Worm (Caenorhabditis elegans) whole organism, L4/young adult: Measurements from ENCODE around the gene mec-10.

ENCODE experiments used
- W03F9.2 ChIP-seq: fragments of 150-350 bp; optimal IDR thresholded peaks from 2 replicates; lab custom pipeline; 2014; ENCODE audit warnings: missing biosample characterization, missing genetic modification characterization
- dao-5 ChIP-seq: sonication (generic microtip); optimal IDR thresholded peaks from 2 replicates; lab custom pipeline; 2016; ENCODE audit warnings: missing genotype, missing genetic modification characterization, moderate library complexity, missing compliant biosample characterization
- him-1 ChIP-seq: sonication (generic microtip); optimal IDR thresholded peaks from 2 replicates; lab custom pipeline; 2016; ENCODE audit warnings: missing genotype, missing genetic modification reagents, missing genetic modification characterization, missing compliant biosample characterization

mec-10 gene

DNA sequence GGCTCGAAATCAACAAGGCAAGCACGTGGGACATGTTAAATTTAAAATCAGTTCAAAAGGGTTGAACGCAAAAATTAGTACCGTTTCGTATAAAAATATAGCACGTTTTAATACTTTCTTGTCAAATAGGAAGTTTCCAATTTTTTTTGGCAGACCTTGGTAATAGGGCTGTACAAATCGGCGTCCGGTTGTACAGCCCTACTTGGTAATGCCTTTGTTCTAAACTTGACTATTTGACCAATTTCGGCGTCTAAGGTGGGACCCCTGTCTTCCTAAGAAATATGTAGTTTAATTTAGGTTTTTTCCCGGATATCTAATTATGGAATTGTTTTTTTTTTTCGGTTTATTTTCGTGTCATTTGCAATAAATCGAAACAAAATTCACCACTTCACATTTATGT lies 40.6 kb downstream of the mec-10 start:
- no peak for TF ChIP-seq W03F9.2 (tag; lab: Kevin White, UChicago)
- TF ChIP-seq him-1 (tag; lab: Kevin White, UChicago), result no peak
- TF ChIP-seq dao-5 (tag; lab: Kevin White, UChicago), result no peak

DNA sequence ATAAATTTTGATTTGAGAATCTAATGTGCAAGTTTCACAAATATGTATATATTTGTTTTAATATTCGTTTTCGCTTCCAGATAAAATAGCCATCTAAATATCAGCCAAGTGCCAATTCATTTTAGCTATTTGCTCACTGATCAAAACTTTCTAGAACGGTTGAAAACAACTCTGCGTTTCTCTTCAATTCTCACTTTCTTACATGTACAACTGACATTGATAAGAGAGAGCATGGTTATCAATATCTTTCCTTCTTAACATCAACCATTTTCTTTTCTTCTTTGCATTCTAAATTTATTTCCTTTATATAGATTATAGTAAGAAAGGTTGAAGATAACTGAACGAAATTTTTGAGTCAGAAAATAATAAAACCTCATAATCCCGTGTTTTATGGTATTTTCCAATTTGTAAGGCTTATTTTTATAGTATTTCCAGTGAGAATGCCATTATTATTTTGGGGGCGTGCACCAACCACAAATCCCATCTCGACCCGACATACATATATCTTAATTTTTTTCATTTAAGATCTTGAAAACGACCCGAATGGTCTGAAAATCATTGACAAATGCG lies 41.7 kb downstream of the mec-10 start, which contains the start of gene F08F1.3:
Gene F08F1.3, plus strand, starts transcription at position 520 of the 570 bp plus-strand sequence.
- TF ChIP-seq him-1 (tag; lab: Kevin White, UChicago) (no peak), W03F9.2 (tag; lab: Kevin White, UChicago) (no peak), dao-5 (tag; lab: Kevin White, UChicago) (no peak)

DNA sequence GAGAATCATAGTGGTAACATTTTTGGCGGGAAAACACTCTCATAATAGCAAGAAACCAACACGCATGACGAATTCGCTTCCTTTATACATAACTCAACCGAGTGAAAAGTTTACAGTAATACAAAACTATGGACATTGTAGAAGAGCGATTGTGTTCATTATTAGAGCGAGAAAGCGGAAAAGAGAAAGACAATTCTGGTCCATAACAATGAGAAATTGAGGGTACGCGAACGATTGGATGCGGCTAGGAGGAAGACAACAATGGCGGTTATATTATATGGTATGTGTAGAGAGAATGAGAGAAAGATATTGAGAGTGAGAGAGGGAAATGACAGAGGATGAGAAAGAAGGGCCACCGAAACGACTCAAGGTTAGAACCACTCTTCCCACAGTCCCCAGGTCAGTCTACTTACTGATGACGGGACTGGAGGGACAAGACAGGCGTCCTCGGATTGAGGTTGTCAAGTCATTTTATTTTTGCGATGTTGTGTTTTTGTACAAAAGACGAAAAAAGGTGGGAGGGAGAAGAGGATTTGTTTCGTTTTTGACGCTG lies 43.9 kb downstream of the mec-10 start:
- TF ChIP-seq him-1 (tag; lab: Kevin White, UChicago) (no peak), dao-5 (tag; lab: Kevin White, UChicago) (no peak), W03F9.2 (tag; lab: Kevin White, UChicago) (no peak)

- TF ChIP-seq dao-5 (tag; lab: Kevin White, UChicago) (no peak), him-1 (tag; lab: Kevin White, UChicago) (no peak), W03F9.2 (tag; lab: Kevin White, UChicago) (no peak)
These were observed 45.8 kb downstream of the mec-10 start for ce11 chrX:8424286-8424685.

- no peak for TF ChIP-seq him-1 (tag; lab: Kevin White, UChicago)
- no peak for TF ChIP-seq dao-5 (tag; lab: Kevin White, UChicago)
- no peak for TF ChIP-seq W03F9.2 (tag; lab: Kevin White, UChicago)
These were observed 46.5 kb downstream of the mec-10 start, which contains the start of gene tth-1 for ce11 chrX:8423633-8424032. Gene tth-1 (minus strand): TSS chrX:8423733.

ce11 chrX:8423199-8423598 lies 46.9 kb downstream of the mec-10 start:
- TF ChIP-seq dao-5 (tag; lab: Kevin White, UChicago) (no peak), W03F9.2 (tag; lab: Kevin White, UChicago) (no peak), him-1 (tag; lab: Kevin White, UChicago) (no peak)

DNA sequence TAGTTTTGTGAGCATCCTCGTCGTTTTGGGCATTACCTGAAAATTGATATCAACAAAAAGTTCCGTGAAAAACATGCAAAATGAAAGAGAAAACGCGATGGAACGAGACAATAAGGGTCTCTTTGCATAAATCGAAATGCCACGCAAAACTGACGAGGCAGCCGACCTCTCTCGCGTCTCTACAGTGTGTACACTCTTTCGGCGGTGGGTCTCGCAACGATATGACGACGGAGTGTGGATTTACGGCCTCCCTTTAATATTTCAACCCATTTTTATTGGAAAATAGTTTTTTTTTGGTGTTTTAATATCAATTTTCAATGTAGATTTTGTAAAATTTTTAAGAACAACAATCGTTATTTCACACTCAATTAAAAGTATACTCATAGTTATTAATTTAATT lies 48.1 kb downstream of the mec-10 start, which contains the start of gene tag-123:
Gene tag-123, minus strand, starts transcription at position 36 of the 400 bp plus-strand sequence.
- TF ChIP-seq W03F9.2 (tag; lab: Kevin White, UChicago) (no peak), dao-5 (tag; lab: Kevin White, UChicago) (no peak), him-1 (tag; lab: Kevin White, UChicago) (no peak)

DNA sequence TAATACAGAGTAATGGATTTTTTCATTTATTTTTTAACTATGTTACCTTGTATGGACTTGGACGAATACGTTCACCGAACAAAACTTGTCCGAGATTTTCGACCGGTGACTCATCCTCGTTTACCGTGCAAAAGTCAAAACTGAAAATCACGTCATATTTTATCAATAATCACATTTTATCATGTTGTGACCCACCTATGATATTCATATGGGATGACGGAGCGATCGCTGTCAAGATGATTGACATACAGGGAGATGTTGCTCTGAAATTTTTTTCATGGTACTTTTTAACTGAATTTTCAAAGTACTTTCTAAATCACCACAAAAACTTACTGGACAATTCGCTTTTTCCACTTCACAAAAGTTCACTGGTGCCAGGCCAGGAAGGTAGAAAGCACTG lies 48.5 kb downstream of the mec-10 start:
- TF ChIP-seq him-1 (tag; lab: Kevin White, UChicago), result no peak
- TF ChIP-seq dao-5 (tag; lab: Kevin White, UChicago), result no peak
- no peak for TF ChIP-seq W03F9.2 (tag; lab: Kevin White, UChicago)

- no peak for TF ChIP-seq dao-5 (tag; lab: Kevin White, UChicago)
- TF ChIP-seq him-1 (tag; lab: Kevin White, UChicago), result no peak
- TF ChIP-seq W03F9.2 (tag; lab: Kevin White, UChicago), result no peak
These were observed 50.9 kb downstream of the mec-10 start for ce11 chrX:8419252-8419651.

ce11 chrX:8418382-8418781 lies 51.7 kb downstream of the mec-10 start, which contains the start of gene spp-13:
Gene spp-13 (minus strand): TSS chrX:8418524.
- TF ChIP-seq W03F9.2 (tag; lab: Kevin White, UChicago) (no peak), him-1 (tag; lab: Kevin White, UChicago) (no peak)

DNA sequence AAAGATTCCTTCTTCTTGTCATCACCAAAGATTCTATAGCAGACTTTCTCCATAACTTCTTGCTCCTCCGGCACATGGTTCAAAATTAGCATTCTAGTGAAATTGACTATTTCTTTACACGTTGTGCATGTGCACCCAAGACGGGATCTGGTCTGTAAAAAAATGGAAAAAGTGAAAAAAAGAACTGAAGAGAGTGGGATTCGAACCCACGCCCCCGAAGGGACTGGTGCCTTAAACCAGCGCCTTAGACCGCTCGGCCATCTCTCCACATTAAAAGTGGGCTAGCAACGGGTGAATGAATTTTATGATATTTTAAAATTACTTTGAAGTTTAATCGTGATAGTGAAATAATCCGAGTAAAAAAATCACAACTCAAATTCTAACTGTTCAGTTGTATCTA lies 52.4 kb downstream of the mec-10 start:
- TF ChIP-seq him-1 (tag; lab: Kevin White, UChicago) (no peak), dao-5 (tag; lab: Kevin White, UChicago) (no peak), W03F9.2 (tag; lab: Kevin White, UChicago) (no peak)

DNA sequence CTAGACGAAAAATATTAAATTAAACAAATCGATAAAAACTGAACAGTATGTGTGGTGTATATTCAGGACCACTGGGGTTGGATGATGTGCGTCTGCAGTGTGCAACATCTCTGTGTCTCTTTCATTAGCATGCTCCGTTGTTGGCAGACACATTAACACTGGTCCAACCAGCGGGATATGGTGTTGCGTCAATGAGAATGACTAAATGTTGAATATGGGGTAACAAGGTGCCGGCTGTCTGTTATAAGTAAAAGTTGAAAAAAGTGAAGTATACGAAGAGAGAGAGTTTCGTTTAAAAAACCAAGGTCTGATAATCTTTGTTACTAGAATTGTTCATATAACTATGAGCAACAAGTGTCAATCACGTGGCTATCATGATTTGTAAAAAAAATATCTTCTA lies 53.3 kb downstream of the mec-10 start, which contains the start of gene ced-8:
Gene ced-8, minus strand, starts transcription at position 101 of the 400 bp plus-strand sequence.
- TF ChIP-seq him-1 (tag; lab: Kevin White, UChicago) (no peak), dao-5 (tag; lab: Kevin White, UChicago) (no peak), W03F9.2 (tag; lab: Kevin White, UChicago) (no peak)
